Worm (Caenorhabditis elegans) whole organism, L3 larva: ENCODE measurements around the gene R144.6.

Experiments used
- R02D3.7 ChIP-seq: fragments of 150-350 bp; optimal IDR thresholded peaks from 2 replicates; lab custom pipeline; 2014; ENCODE audit warnings: missing biosample characterization, missing genetic modification characterization
- aly-2 ChIP-seq: fragments of 150-350 bp; optimal IDR thresholded peaks from 2 replicates; lab custom pipeline; 2014; ENCODE audit warnings: missing biosample characterization, missing genetic modification characterization
- ama-1 ChIP-seq: fragments of 150-350 bp; optimal IDR thresholded peaks from 2 replicates; lab custom pipeline; 2018
- elt-1 ChIP-seq: fragments of 150-350 bp; optimal IDR thresholded peaks from 2 replicates; lab custom pipeline; 2014; ENCODE audit warnings: missing biosample characterization, missing genetic modification characterization
- fos-1 ChIP-seq: fragments of 150-350 bp; optimal IDR thresholded peaks from 2 replicates; lab custom pipeline; 2014; ENCODE audit warnings: missing biosample characterization, missing genetic modification characterization
- lin-15B ChIP-seq: fragments of 150-350 bp; optimal IDR thresholded peaks from 2 replicates; lab custom pipeline; 2014; ENCODE audit warnings: missing biosample characterization, missing genetic modification characterization
- lin-39 ChIP-seq: fragments of 150-350 bp; optimal IDR thresholded peaks from 2 replicates; lab custom pipeline; 2018; ENCODE audit warnings: missing biosample characterization, missing genetic modification reagents, missing genetic modification characterization
- nhr-12 ChIP-seq: fragments of 150-350 bp; optimal IDR thresholded peaks from 2 replicates; lab custom pipeline; 2014; ENCODE audit warnings: missing biosample characterization, missing genetic modification characterization
- nhr-25 ChIP-seq: sonication (generic microtip); optimal IDR thresholded peaks from 2 replicates; lab custom pipeline; 2017; ENCODE audit warnings: missing biosample characterization, missing genetic modification characterization
- nhr-77 ChIP-seq: fragments of 150-350 bp; optimal IDR thresholded peaks from 2 replicates; lab custom pipeline; 2014; ENCODE audit warnings: missing biosample characterization, missing genetic modification characterization
- pha-4 ChIP-seq: fragments of 150-350 bp; optimal IDR thresholded peaks from 2 replicates; lab custom pipeline; 2014; ENCODE audit warnings: missing biosample characterization, missing genetic modification reagents, missing genetic modification characterization
- snpc-4 ChIP-seq: fragments of 150-350 bp; optimal IDR thresholded peaks from 2 replicates; lab custom pipeline; 2014; ENCODE audit warnings: missing biosample characterization, missing genetic modification characterization
- tbx-2 ChIP-seq: sonication (generic microtip); optimal IDR thresholded peaks from 2 replicates; lab custom pipeline; 2016; ENCODE audit warnings: mild to moderate bottlenecking, missing genetic modification characterization, missing compliant biosample characterization
- unc-62 ChIP-seq: fragments of 150-350 bp; sonication (generic microtip); optimal IDR thresholded peaks from 4 replicates; lab custom pipeline; 2014; ENCODE audit warnings: missing biosample characterization, missing genetic modification reagents, missing genetic modification characterization

DNA sequence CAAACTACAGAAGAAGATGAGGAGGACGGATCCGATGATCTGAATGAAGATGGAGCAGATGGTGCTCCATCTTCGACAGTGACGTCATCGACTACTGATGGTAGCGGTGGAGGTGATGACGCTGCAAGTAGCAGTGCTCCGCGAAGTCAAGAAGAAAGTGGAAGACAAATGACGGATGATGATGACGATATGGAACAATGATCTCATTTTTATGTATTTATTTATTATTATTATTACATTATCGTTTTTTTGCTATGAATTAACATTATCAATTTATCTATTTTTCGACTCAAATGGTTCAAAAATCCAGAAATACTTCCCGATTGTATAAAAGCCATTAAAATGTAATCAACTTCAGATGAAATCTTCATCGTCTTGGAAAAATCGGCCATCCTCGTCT lies 17.2 kb upstream of the R144.6 start, which contains the start of gene R144.3:
- TF ChIP-seq nhr-77 (tag; lab: Kevin White, UChicago) (no peak), ama-1 (lab: Kevin White, UChicago) (no peak), lin-39 (tag; lab: Kevin White, UChicago) (no peak), unc-62 (GFP tag; lab: Kevin White, UChicago) (no peak), aly-2 (no peak), fos-1 (tag; lab: Kevin White, UChicago) (no peak), snpc-4 (tag; lab: Kevin White, UChicago) (no peak), nhr-12 (tag; lab: Kevin White, UChicago) (no peak), R02D3.7 (tag; lab: Kevin White, UChicago) (no peak), elt-1 (tag; lab: Kevin White, UChicago) (no peak), pha-4 (tag; lab: Kevin White, UChicago) (no peak), nhr-25 (tag; lab: Kevin White, UChicago) (no peak), tbx-2 (tag; lab: Kevin White, UChicago) (no peak), lin-15B (tag; lab: Kevin White, UChicago) (no peak)
